Fruit fly (Drosophila melanogaster) whole organism, embryonic: ENCODE measurements around the gene Pcmt.

Source experiments
- Atf3 ChIP-seq: fragments of 200-800 bp; sonication (Bioruptor generic); optimal IDR thresholded peaks from 3 replicates; lab custom pipeline; 2016; ENCODE audit warnings: missing biosample characterization, missing genetic modification characterization
- Awh ChIP-seq: fragments of 200-800 bp; sonication (Bioruptor generic); IDR thresholded peaks from 2 replicates; pipeline ENCODE4, ENCODE4 v1.3.6; 2022; ENCODE audit warnings: missing biosample characterization, missing genetic modification characterization
- B-H1 ChIP-seq: fragments of 200-800 bp; sonication (Bioruptor generic); IDR thresholded peaks from 3 replicates; pipeline ENCODE4 v1.3.6; 2022; ENCODE audit warnings: missing biosample characterization, missing genetic modification characterization
- BtbVII ChIP-seq: fragments of 200-800 bp; sonication (Bioruptor generic); optimal IDR thresholded peaks from 3 replicates; lab custom pipeline; 2017; ENCODE audit warnings: missing biosample characterization, mild to moderate bottlenecking, missing genetic modification characterization
- CG11093 ChIP-seq: fragments of 200-800 bp; sonication (Bioruptor generic); IDR thresholded peaks from 3 replicates; pipeline ENCODE4 v1.3.6; 2022; ENCODE audit warnings: missing biosample characterization, missing genetic modification characterization
- CG14710 ChIP-seq: fragments of 200-800 bp; sonication (Bioruptor generic); optimal IDR thresholded peaks from 3 replicates; lab custom pipeline; 2019; ENCODE audit warnings: missing biosample characterization, mild to moderate bottlenecking, missing genetic modification characterization, moderate library complexity
- CG14860 ChIP-seq: fragments of 200-800 bp; sonication (Bioruptor generic); IDR thresholded peaks from 3 replicates; pipeline ENCODE4 v1.3.6; 2022; ENCODE audit warnings: missing biosample characterization, missing genetic modification characterization; ENCODE audit not compliant: partially characterized antibody
- CG17361 ChIP-seq: fragments of 200-800 bp; sonication (Bioruptor generic); IDR thresholded peaks from 3 replicates; pipeline ENCODE4 v1.3.6; 2022; ENCODE audit warnings: missing biosample characterization, missing genetic modification characterization
- CG1792 ChIP-seq: fragments of 200-800 bp; sonication (Bioruptor generic); optimal IDR thresholded peaks from 2 replicates; lab custom pipeline; 2016; ENCODE audit warnings: missing biosample characterization, missing genetic modification characterization
- CG2889 ChIP-seq: fragments of 200-800 bp; sonication (Bioruptor generic); IDR thresholded peaks from 3 replicates; pipeline ENCODE4 v1.3.6; 2022; ENCODE audit warnings: missing biosample characterization, missing genetic modification characterization
- CG30431 ChIP-seq: fragments of 200-800 bp; sonication (Bioruptor generic); optimal IDR thresholded peaks from 2 replicates; lab custom pipeline; 2017; ENCODE audit warnings: missing biosample characterization, missing genetic modification characterization
- CG32532 ChIP-seq: fragments of 200-800 bp; sonication (Bioruptor generic); IDR thresholded peaks from 2 replicates; pipeline ENCODE4 v1.3.6; 2022; ENCODE audit warnings: missing biosample characterization, missing genetic modification characterization
- CG33557 ChIP-seq: fragments of 200-800 bp; sonication (Bioruptor generic); optimal IDR thresholded peaks from 2 replicates; lab custom pipeline; 2019; ENCODE audit warnings: missing biosample characterization, mild to moderate bottlenecking, missing genetic modification characterization, moderate library complexity
- CG43689 ChIP-seq: fragments of 200-800 bp; sonication (Bioruptor generic); IDR thresholded peaks from 2 replicates; pipeline ENCODE4 v1.3.6; 2022; ENCODE audit warnings: missing biosample characterization, missing genetic modification characterization
- CG4820 ChIP-seq: fragments of 200-800 bp; sonication (Bioruptor generic); optimal IDR thresholded peaks from 3 replicates; lab custom pipeline; 2016; ENCODE audit warnings: missing biosample characterization, missing genetic modification characterization
- CG6654 ChIP-seq: fragments of 200-800 bp; sonication (Bioruptor generic); optimal IDR thresholded peaks from 2 replicates; lab custom pipeline; 2017; ENCODE audit warnings: missing biosample characterization, mild to moderate bottlenecking, missing genetic modification characterization
- CG8388 ChIP-seq: fragments of 200-800 bp; sonication (Bioruptor generic); optimal IDR thresholded peaks from 2 replicates; lab custom pipeline; 2019; ENCODE audit warnings: missing biosample characterization, mild to moderate bottlenecking, missing genetic modification characterization, moderate library complexity
- D ChIP-seq, 2 experiments: fragments of 200-800 bp in 1 of 2; fragments of >200 bp in 1 of 2; sonication (Bioruptor generic) in 1 of 2; optimal IDR thresholded peaks; 2 replicates in 1 of 2; 3 replicates in 1 of 2; lab custom pipeline; 2017; ENCODE audit warnings: mild to moderate bottlenecking in 1 of 2, missing biosample characterization in 1 of 2, missing genetic modification characterization in 1 of 2, missing genetic modification reagents in 1 of 2
- Dll ChIP-seq: fragments of 200-800 bp; sonication (Bioruptor generic); IDR thresholded peaks from 4 replicates; pipeline ENCODE4 v1.3.6; 2022; ENCODE audit warnings: missing biosample characterization, missing genetic modification characterization; ENCODE audit not compliant: partially characterized antibody
- Dref ChIP-seq: fragments of 200-800 bp; sonication (Bioruptor generic); IDR thresholded peaks from 2 replicates; pipeline ENCODE4 v1.3.6; 2022; ENCODE audit warnings: missing biosample characterization, missing genetic modification characterization
- Mad ChIP-seq: fragments of 200-800 bp; sonication (Bioruptor generic); optimal IDR thresholded peaks from 2 replicates; lab custom pipeline; 2016; ENCODE audit warnings: missing biosample characterization, missing genetic modification characterization
- NC2α ChIP-seq: fragments of 200-800 bp; sonication (Bioruptor generic); optimal IDR thresholded peaks from 2 replicates; lab custom pipeline; 2016; ENCODE audit warnings: missing biosample characterization, missing genetic modification characterization
- Optix ChIP-seq: fragments of 200-800 bp; sonication (Bioruptor generic); IDR thresholded peaks from 3 replicates; pipeline ENCODE4 v1.3.6; 2022; ENCODE audit warnings: missing biosample characterization, missing genetic modification characterization
- Poxn ChIP-seq: fragments of 200-800 bp; sonication (Bioruptor generic); IDR thresholded peaks from 2 replicates; pipeline ENCODE4 v1.3.6; 2022; ENCODE audit warnings: missing biosample characterization, missing genetic modification characterization
- Rx ChIP-seq: fragments of 200-800 bp; sonication (Bioruptor generic); IDR thresholded peaks from 2 replicates; pipeline ENCODE4 v1.3.6; 2022; ENCODE audit warnings: missing biosample characterization, missing genetic modification characterization
- Sin3A ChIP-seq: fragments of >200 bp; optimal IDR thresholded peaks from 2 replicates; lab custom pipeline; 2018
- Sry-δ ChIP-seq: fragments of 200-800 bp; sonication (Bioruptor generic); optimal IDR thresholded peaks from 2 replicates; lab custom pipeline; 2016; ENCODE audit warnings: missing biosample characterization, missing genetic modification characterization
- aop ChIP-seq: fragments of 200-800 bp; sonication (Bioruptor generic); IDR thresholded peaks from 2 replicates; pipeline ENCODE4 v1.3.6; 2022; ENCODE audit warnings: missing biosample characterization, missing genetic modification characterization
- ara ChIP-seq: fragments of 200-800 bp; sonication (Bioruptor generic); IDR thresholded peaks from 2 replicates; pipeline ENCODE4 v1.3.6; 2022; ENCODE audit warnings: missing biosample characterization, missing genetic modification characterization
- az2 ChIP-seq: fragments of 200-800 bp; sonication (Bioruptor generic); optimal IDR thresholded peaks from 3 replicates; lab custom pipeline; 2016; ENCODE audit warnings: missing biosample characterization, missing genetic modification characterization
- caup ChIP-seq: fragments of 200-800 bp; sonication (Bioruptor generic); optimal IDR thresholded peaks from 3 replicates; lab custom pipeline; 2017; ENCODE audit warnings: missing biosample characterization, mild to moderate bottlenecking, missing genetic modification characterization, moderate library complexity; ENCODE audit not compliant: severe bottlenecking
- chm ChIP-seq: fragments of 200-800 bp; sonication (Bioruptor generic); IDR thresholded peaks from 2 replicates; pipeline ENCODE4 v1.3.6; 2022; ENCODE audit warnings: missing biosample characterization, missing genetic modification characterization
- corto ChIP-seq: fragments of 200-800 bp; sonication (Bioruptor generic); optimal IDR thresholded peaks from 2 replicates; lab custom pipeline; 2016; ENCODE audit warnings: missing biosample characterization, mild to moderate bottlenecking, missing genetic modification characterization, moderate library complexity
- crp ChIP-seq, 2 experiments: fragments of 200-800 bp; sonication (Bioruptor generic); optimal IDR thresholded peaks; 2 replicates in 1 of 2; 3 replicates in 1 of 2; lab custom pipeline; 2017; ENCODE audit warnings: missing biosample characterization in 2 of 2, missing genetic modification characterization in 2 of 2, mild to moderate bottlenecking in 1 of 2, moderate library complexity in 1 of 2
- dati ChIP-seq: fragments of 200-800 bp; sonication (Bioruptor generic); IDR thresholded peaks from 2 replicates; pipeline ENCODE4 v1.3.6; 2022; ENCODE audit warnings: missing biosample characterization, missing genetic modification characterization
- eyg ChIP-seq: fragments of 200-800 bp; sonication (Bioruptor generic); optimal IDR thresholded peaks from 3 replicates; lab custom pipeline; 2016; ENCODE audit warnings: missing biosample characterization, missing genetic modification characterization
- gro ChIP-seq: fragments of 200-800 bp; sonication (Bioruptor generic); optimal IDR thresholded peaks from 2 replicates; lab custom pipeline; 2016; ENCODE audit warnings: missing biosample characterization, missing genetic modification characterization
- gsb-n ChIP-seq: fragments of 200-800 bp; sonication (Bioruptor generic); optimal IDR thresholded peaks from 3 replicates; lab custom pipeline; 2018; ENCODE audit warnings: missing biosample characterization, mild to moderate bottlenecking, missing genetic modification characterization
- hbn ChIP-seq: fragments of 200-800 bp; sonication (Bioruptor generic); IDR thresholded peaks from 2 replicates; pipeline ENCODE4 v1.3.6; 2022; ENCODE audit warnings: missing biosample characterization, missing genetic modification characterization; ENCODE audit not compliant: partially characterized antibody
- hkb ChIP-seq, 2 experiments: fragments of 200-800 bp in 1 of 2; fragments of >200 bp in 1 of 2; sonication (Bioruptor generic) in 1 of 2; IDR thresholded peaks in 1 of 2; optimal IDR thresholded peaks in 1 of 2; 2 replicates each; pipeline versions ENCODE4 v1.3.6 to Lab custom; 2017 to 2022; ENCODE audit warnings: missing biosample characterization in 1 of 2, missing genetic modification characterization in 1 of 2
- kni ChIP-seq: fragments of 200-800 bp; sonication (Bioruptor generic); optimal IDR thresholded peaks from 3 replicates; lab custom pipeline; 2017; ENCODE audit warnings: mild to moderate bottlenecking, missing biosample characterization, missing genetic modification reagents, missing genetic modification characterization
- mam ChIP-seq: fragments of 200-800 bp; sonication (Bioruptor generic); optimal IDR thresholded peaks from 3 replicates; lab custom pipeline; 2016; ENCODE audit warnings: missing biosample characterization, missing genetic modification characterization
- pita ChIP-seq: fragments of 200-800 bp; sonication (Bioruptor generic); optimal IDR thresholded peaks from 2 replicates; lab custom pipeline; 2017; ENCODE audit warnings: missing biosample characterization, mild to moderate bottlenecking, missing genetic modification characterization
- pnt ChIP-seq: fragments of 200-800 bp; sonication (Bioruptor generic); optimal IDR thresholded peaks from 3 replicates; lab custom pipeline; 2016; ENCODE audit warnings: missing biosample characterization, missing genetic modification characterization
- row ChIP-seq: fragments of 200-800 bp; sonication (Bioruptor generic); IDR thresholded peaks from 3 replicates; pipeline ENCODE4 v1.3.6; 2022; ENCODE audit warnings: missing biosample characterization, missing genetic modification characterization
- seq ChIP-seq: fragments of 200-800 bp; sonication (Bioruptor generic); IDR thresholded peaks from 2 replicates; pipeline ENCODE4 v1.3.6; 2022; ENCODE audit warnings: missing biosample characterization, missing genetic modification characterization
- sna ChIP-seq: fragments of 200-800 bp; sonication (Bioruptor generic); IDR thresholded peaks from 2 replicates; pipeline ENCODE4 v1.3.6; 2022; ENCODE audit warnings: missing biosample characterization, missing genetic modification characterization; ENCODE audit not compliant: partially characterized antibody
- sob ChIP-seq: fragments of 200-800 bp; sonication (Bioruptor generic); IDR thresholded peaks from 2 replicates; pipeline ENCODE4 v1.3.6; 2022; ENCODE audit warnings: missing biosample characterization, missing genetic modification characterization
- sug ChIP-seq: fragments of 200-800 bp; optimal IDR thresholded peaks from 2 replicates; lab custom pipeline; 2019; ENCODE audit warnings: missing biosample characterization, mild to moderate bottlenecking, missing genetic modification characterization, moderate library complexity
- vnd ChIP-seq: fragments of 200-800 bp; sonication (Bioruptor generic); IDR thresholded peaks from 3 replicates; pipeline ENCODE4 v1.3.6; 2022; ENCODE audit warnings: missing biosample characterization, missing genetic modification characterization; ENCODE audit not compliant: partially characterized antibody
- zen ChIP-seq: fragments of 200-800 bp; sonication (Bioruptor generic); optimal IDR thresholded peaks from 3 replicates; lab custom pipeline; 2018; ENCODE audit warnings: missing biosample characterization, mild to moderate bottlenecking, missing genetic modification characterization, moderate library complexity

The Pcmt gene

dm6 chr3R:5550452-5550851 lies 3.7 kb downstream of the Pcmt start (continued):
- TF ChIP-seq Poxn (GFP tag; lab: Robert Waterston, UW): no peak
- TF ChIP-seq B-H1 (GFP tag; lab: Robert Waterston, UW): no peak
- TF ChIP-seq CG2889 (GFP tag; lab: Robert Waterston, UW): no peak
- TF ChIP-seq D (optimal IDR thresholded peaks at IDR 0.05; lab: Kevin White, UChicago): no peak
- TF ChIP-seq D (GFP tag; optimal IDR thresholded peaks at IDR 0.05; lab: Kevin White, UChicago): no peak
- no peak for TF ChIP-seq seq (GFP tag; lab: Robert Waterston, UW)
- TF ChIP-seq sug (tag; lab: Kevin White, UChicago): no peak
- no peak for TF ChIP-seq Rx (GFP tag; lab: Robert Waterston, UW)
- TF ChIP-seq CG6654 (GFP tag; lab: Kevin White, UChicago): no peak
- no peak; the same call in 2 of the 3 replicates for TF ChIP-seq vnd (GFP tag; lab: Robert Waterston, UW)
- TF ChIP-seq Sin3A (lab: Kevin White, UChicago): peak; percentile 16
- TF ChIP-seq kni (GFP tag; lab: Kevin White, UChicago): no peak
- TF ChIP-seq CG1792: no peak
- TF ChIP-seq ara (GFP tag; lab: Robert Waterston, UW): no peak
- peak; percentile 64 for TF ChIP-seq sna
- no peak for TF ChIP-seq pita (GFP tag; lab: Kevin White, UChicago)
- no peak for TF ChIP-seq zen (tag; lab: Kevin White, UChicago)
- no peak for TF ChIP-seq gsb-n (tag; lab: Kevin White, UChicago)
- TF ChIP-seq CG32532 (GFP tag; lab: Robert Waterston, UW): no peak
- no peak for TF ChIP-seq CG43689 (GFP tag; lab: Robert Waterston, UW)
- no peak for TF ChIP-seq crp (GFP tag; optimal IDR thresholded peaks at IDR 0.05; lab: Kevin White, UChicago)
- TF ChIP-seq az2: no peak
- TF ChIP-seq Awh (GFP tag; lab: Robert Waterston, UW): no peak
- no peak for TF ChIP-seq Atf3 (GFP tag; lab: Kevin White, UChicago)
- TF ChIP-seq Dll (GFP tag; lab: Robert Waterston, UW): peak; percentile 72
- TF ChIP-seq CG11093: no peak
- TF ChIP-seq mam (GFP tag; lab: Kevin White, UChicago): no peak
- no peak for TF ChIP-seq CG17361 (GFP tag; lab: Robert Waterston, UW)
- TF ChIP-seq CG8388 (GFP tag; lab: Kevin White, UChicago): no peak
- no peak for TF ChIP-seq eyg (GFP tag; lab: Kevin White, UChicago)
- peak; percentile 81 for TF ChIP-seq Sry-δ (GFP tag; lab: Kevin White, UChicago)
- peak; percentile 66; the same call in 2 of the 3 replicates for TF ChIP-seq CG14860 (GFP tag; lab: Robert Waterston, UW)
- no peak for TF ChIP-seq gro (GFP tag; lab: Kevin White, UChicago)
- no peak for TF ChIP-seq corto
- TF ChIP-seq hbn (GFP tag; lab: Robert Waterston, UW): peak; percentile 53
- TF ChIP-seq aop (GFP tag; lab: Robert Waterston, UW): no peak
- TF ChIP-seq sob (GFP tag; lab: Robert Waterston, UW): no peak
- TF ChIP-seq CG33557 (GFP tag; lab: Kevin White, UChicago): no peak
- TF ChIP-seq CG14710 (tag; lab: Kevin White, UChicago): peak; percentile 27
- no peak for TF ChIP-seq caup (GFP tag; lab: Kevin White, UChicago)
- no peak for TF ChIP-seq Mad (GFP tag; lab: Kevin White, UChicago)
- no peak for TF ChIP-seq pnt (GFP tag; lab: Kevin White, UChicago)
- TF ChIP-seq CG30431 (GFP tag; lab: Kevin White, UChicago): no peak
- no peak for TF ChIP-seq dati (GFP tag; lab: Robert Waterston, UW)
- no peak for TF ChIP-seq chm (GFP tag; lab: Robert Waterston, UW)
- 0 out of 3 replicates have a peak, but pooled peaks have one; percentile 12 for TF ChIP-seq row (GFP tag; lab: Robert Waterston, UW)
- no peak for TF ChIP-seq hkb (optimal IDR thresholded peaks at IDR 0.05; lab: Kevin White, UChicago)
- TF ChIP-seq hkb (GFP tag; IDR thresholded peaks at IDR 0.05; lab: Robert Waterston, UW): no peak
- no peak for TF ChIP-seq Optix (GFP tag; lab: Robert Waterston, UW)
- no peak for TF ChIP-seq BtbVII (GFP tag; lab: Kevin White, UChicago)
- no peak for TF ChIP-seq NC2α (GFP tag; lab: Kevin White, UChicago)
- TF ChIP-seq Dref: peak; percentile 90
- TF ChIP-seq CG4820 (GFP tag; lab: Kevin White, UChicago): no peak
